Worm (Caenorhabditis elegans) whole organism, L3 larva: ENCODE measurements around the gene sto-6.

Source experiments
- R02D3.7 ChIP-seq: fragments of 150-350 bp; optimal IDR thresholded peaks from 2 replicates; lab custom pipeline; 2014; ENCODE audit warnings: missing biosample characterization, missing genetic modification characterization
- aly-2 ChIP-seq: fragments of 150-350 bp; optimal IDR thresholded peaks from 2 replicates; lab custom pipeline; 2014; ENCODE audit warnings: missing biosample characterization, missing genetic modification characterization
- ama-1 ChIP-seq: fragments of 150-350 bp; optimal IDR thresholded peaks from 2 replicates; lab custom pipeline; 2018
- ceh-16 ChIP-seq: sonication (generic microtip); optimal IDR thresholded peaks from 2 replicates; lab custom pipeline; 2017; ENCODE audit warnings: missing biosample characterization, missing genetic modification characterization
- ceh-9 ChIP-seq: sonication (generic microtip); optimal IDR thresholded peaks from 2 replicates; lab custom pipeline; 2018; ENCODE audit warnings: missing biosample characterization, missing genetic modification characterization
- egl-27 ChIP-seq: sonication (generic microtip); optimal IDR thresholded peaks from 4 replicates; lab custom pipeline; 2017; ENCODE audit warnings: missing biosample characterization, missing genetic modification reagents, missing genetic modification characterization
- elt-1 ChIP-seq: fragments of 150-350 bp; optimal IDR thresholded peaks from 2 replicates; lab custom pipeline; 2014; ENCODE audit warnings: missing biosample characterization, missing genetic modification characterization
- elt-3 ChIP-seq, 3 experiments: fragments of 150-350 bp in 1 of 3; sonication (generic microtip) in 2 of 3; optimal IDR thresholded peaks; 2 replicates in 2 of 3; 4 replicates in 1 of 3; lab custom pipeline; 2014 to 2017; ENCODE audit warnings: missing biosample characterization in 3 of 3, missing genetic modification characterization in 3 of 3
- eor-1 ChIP-seq, 2 experiments: fragments of 150-350 bp; optimal IDR thresholded peaks; 2 replicates each; lab custom pipeline; 2014 to 2018; ENCODE audit warnings: missing biosample characterization in 2 of 2, missing genetic modification characterization in 2 of 2
- fkh-10 ChIP-seq: sonication (generic microtip); optimal IDR thresholded peaks from 2 replicates; lab custom pipeline; 2017; ENCODE audit warnings: missing biosample characterization, missing genetic modification reagents, missing genetic modification characterization
- fkh-2 ChIP-seq: fragments of 150-350 bp; optimal IDR thresholded peaks from 2 replicates; lab custom pipeline; 2014; ENCODE audit warnings: missing biosample characterization, missing genetic modification reagents, missing genetic modification characterization
- hmg-11 ChIP-seq: sonication (generic microtip); optimal IDR thresholded peaks from 2 replicates; lab custom pipeline; 2016; ENCODE audit warnings: missing genetic modification characterization, missing compliant biosample characterization
- lin-39 ChIP-seq: fragments of 150-350 bp; optimal IDR thresholded peaks from 2 replicates; lab custom pipeline; 2018; ENCODE audit warnings: missing biosample characterization, missing genetic modification reagents, missing genetic modification characterization
- lsy-12 ChIP-seq: sonication (generic microtip); optimal IDR thresholded peaks from 2 replicates; lab custom pipeline; 2016; ENCODE audit warnings: mild to moderate bottlenecking, missing genetic modification characterization, missing compliant biosample characterization
- mdl-1 ChIP-seq: fragments of 150-350 bp; optimal IDR thresholded peaks from 2 replicates; lab custom pipeline; 2014; ENCODE audit warnings: missing biosample characterization, missing genetic modification characterization
- mml-1 ChIP-seq: fragments of 150-350 bp; sonication (generic microtip); optimal IDR thresholded peaks from 3 replicates; lab custom pipeline; 2014; ENCODE audit warnings: missing biosample characterization, missing genetic modification characterization
- nfya-1 ChIP-seq: sonication (generic microtip); optimal IDR thresholded peaks from 2 replicates; lab custom pipeline; 2017; ENCODE audit warnings: missing genetic modification characterization, mild to moderate bottlenecking, missing compliant biosample characterization, antibody characterized with exemption, moderate library complexity; ENCODE audit not compliant: insufficient read depth
- nhr-12 ChIP-seq: fragments of 150-350 bp; optimal IDR thresholded peaks from 2 replicates; lab custom pipeline; 2014; ENCODE audit warnings: missing biosample characterization, missing genetic modification characterization
- nhr-23 ChIP-seq: fragments of 150-350 bp; optimal IDR thresholded peaks from 2 replicates; lab custom pipeline; 2014; ENCODE audit warnings: missing biosample characterization, missing genetic modification reagents, missing genetic modification characterization
- nhr-25 ChIP-seq: sonication (generic microtip); optimal IDR thresholded peaks from 2 replicates; lab custom pipeline; 2017; ENCODE audit warnings: missing biosample characterization, missing genetic modification characterization
- nhr-43 ChIP-seq: sonication (generic microtip); optimal IDR thresholded peaks from 2 replicates; lab custom pipeline; 2016; ENCODE audit warnings: mild to moderate bottlenecking, missing genetic modification characterization, missing compliant biosample characterization; ENCODE audit not compliant: poor library complexity, severe bottlenecking
- nhr-67 ChIP-seq: fragments of 150-350 bp; optimal IDR thresholded peaks from 2 replicates; lab custom pipeline; 2014; ENCODE audit warnings: missing biosample characterization, missing genetic modification characterization
- pha-4 ChIP-seq: fragments of 150-350 bp; optimal IDR thresholded peaks from 2 replicates; lab custom pipeline; 2014; ENCODE audit warnings: missing biosample characterization, missing genetic modification reagents, missing genetic modification characterization
- sea-2 ChIP-seq: fragments of 150-350 bp; sonication (generic microtip); optimal IDR thresholded peaks from 4 replicates; lab custom pipeline; 2014; ENCODE audit warnings: missing biosample characterization, missing genetic modification reagents, missing genetic modification characterization
- skn-1 ChIP-seq: fragments of 150-350 bp; optimal IDR thresholded peaks from 2 replicates; lab custom pipeline; 2014; ENCODE audit warnings: missing biosample characterization, missing genetic modification characterization
- snpc-4 ChIP-seq: fragments of 150-350 bp; optimal IDR thresholded peaks from 2 replicates; lab custom pipeline; 2014; ENCODE audit warnings: missing biosample characterization, missing genetic modification characterization
- tbx-2 ChIP-seq: sonication (generic microtip); optimal IDR thresholded peaks from 2 replicates; lab custom pipeline; 2016; ENCODE audit warnings: mild to moderate bottlenecking, missing genetic modification characterization, missing compliant biosample characterization
- unc-39 ChIP-seq: sonication (generic microtip); optimal IDR thresholded peaks from 4 replicates; lab custom pipeline; 2017; ENCODE audit warnings: missing biosample characterization, missing genetic modification characterization
- unc-62 ChIP-seq: fragments of 150-350 bp; sonication (generic microtip); optimal IDR thresholded peaks from 4 replicates; lab custom pipeline; 2014; ENCODE audit warnings: missing biosample characterization, missing genetic modification reagents, missing genetic modification characterization

The sto-6 gene

ce11 chrX:11633278-11633677 is 1.1 kb downstream of the sto-6 start:
- TF ChIP-seq fkh-10 (GFP tag; lab: Kevin White, UChicago) (peak; percentile 51), aly-2 (tag; lab: Kevin White, UChicago) (no peak)

ce11 chrX:11637721-11638120 is 5.5 kb downstream of the sto-6 start:
- TF ChIP-seq mdl-1 (tag; lab: Kevin White, UChicago) (no peak), nhr-23 (tag; lab: Kevin White, UChicago) (no peak), skn-1 (no peak)

- no peak for TF ChIP-seq eor-1 (tag; optimal IDR thresholded peaks at IDR 0.05; lab: Kevin White, UChicago)
- no peak for TF ChIP-seq skn-1
- TF ChIP-seq tbx-2, result no peak
- no peak for TF ChIP-seq aly-2 (tag; lab: Kevin White, UChicago)
- no peak for TF ChIP-seq ama-1 (lab: Kevin White, UChicago)
- TF ChIP-seq ceh-16 (tag; lab: Kevin White, UChicago), result no peak
- no peak for TF ChIP-seq nhr-12 (tag; lab: Kevin White, UChicago)
- TF ChIP-seq lin-39 (tag; lab: Kevin White, UChicago), result no peak
These were observed 6.8 kb downstream of the sto-6 start for ce11 chrX:11638987-11639386.

- TF ChIP-seq nfya-1 (peak; percentile 17), ceh-16 (tag; lab: Kevin White, UChicago) (no peak), lin-39 (tag; lab: Kevin White, UChicago) (peak; percentile 47), fkh-10 (GFP tag; lab: Kevin White, UChicago) (peak; percentile 69), mdl-1 (tag; lab: Kevin White, UChicago) (no peak), ceh-9 (tag; lab: Kevin White, UChicago) (no peak), unc-39 (tag; lab: Kevin White, UChicago) (no peak), hmg-11 (tag; lab: Kevin White, UChicago) (no peak), fkh-2 (no peak), nhr-23 (tag; lab: Kevin White, UChicago) (no peak), nhr-12 (tag; lab: Kevin White, UChicago) (no peak), mml-1 (tag; lab: Kevin White, UChicago) (no peak), R02D3.7 (tag; lab: Kevin White, UChicago) (no peak), egl-27 (tag; lab: Kevin White, UChicago) (no peak), unc-62 (GFP tag; lab: Kevin White, UChicago) (peak; percentile 23), elt-3 (tag; optimal IDR thresholded peaks at IDR 0.05; lab: Kevin White, UChicago) (no peak), aly-2 (tag; lab: Kevin White, UChicago) (no peak)
These were observed 8.3 kb downstream of the sto-6 start for ce11 chrX:11640463-11640995.

- TF ChIP-seq nhr-43 (tag; lab: Kevin White, UChicago), result no peak
- TF ChIP-seq nhr-67 (tag; lab: Kevin White, UChicago), result no peak
- no peak for TF ChIP-seq pha-4
- no peak for TF ChIP-seq aly-2 (tag; lab: Kevin White, UChicago)
- TF ChIP-seq sea-2, result no peak
- TF ChIP-seq egl-27 (tag; lab: Kevin White, UChicago), result no peak
These were observed 9.4 kb downstream of the sto-6 start for ce11 chrX:11641562-11641961.

ce11 chrX:11643767-11644235 is 11.6 kb downstream of the sto-6 start, which contains the start of gene sto-4:
Gene sto-4, plus strand, starts transcription at chrX:11644126.
- TF ChIP-seq snpc-4 (tag; lab: Kevin White, UChicago) (peak; percentile 22), R02D3.7 (tag; lab: Kevin White, UChicago) (peak; percentile 7), lin-39 (tag; lab: Kevin White, UChicago) (peak; percentile 60), hmg-11 (tag; lab: Kevin White, UChicago) (peak; percentile 47), elt-1 (tag; lab: Kevin White, UChicago) (peak; percentile 5), nhr-25 (tag; lab: Kevin White, UChicago) (peak; percentile 77), nhr-43 (tag; lab: Kevin White, UChicago) (peak; percentile 50), lsy-12 (tag; lab: Kevin White, UChicago) (peak; percentile 85), nfya-1 (peak; percentile 33), tbx-2 (peak; percentile 39)
